Fruit fly (Drosophila melanogaster) whole organism, wandering third instar larva: ENCODE measurements around the gene pasha.

Experiments
- Myc ChIP-seq: fragments of >200 bp; optimal IDR thresholded peaks from 2 replicates; lab custom pipeline; 2017
- psq ChIP-seq: fragments of 200-800 bp; sonication (Bioruptor generic); optimal IDR thresholded peaks from 3 replicates; lab custom pipeline; 2017; ENCODE audit warnings: missing biosample characterization, mild to moderate bottlenecking, missing genetic modification characterization, moderate library complexity

DNA sequence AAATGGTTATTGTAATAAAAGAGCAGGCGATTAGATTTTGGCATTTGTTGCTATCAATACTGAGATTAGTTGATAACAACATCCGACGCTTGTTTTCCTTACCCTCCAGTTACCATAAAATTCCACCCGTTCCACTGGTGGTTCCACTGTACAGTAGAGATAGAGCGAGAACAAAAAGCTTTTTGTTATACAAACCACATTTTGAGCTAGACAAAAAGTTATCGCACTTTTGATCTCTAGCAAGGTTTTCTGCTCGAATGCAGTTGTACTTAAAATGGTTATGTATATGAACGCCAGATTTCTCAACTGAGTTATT, 12.7 kb upstream of the pasha start:
- no peak for TF ChIP-seq Myc (lab: Kevin White, UChicago)
- TF ChIP-seq psq (GFP tag; lab: Kevin White, UChicago), result no peak
